Worm (Caenorhabditis elegans) whole organism, late embryonic: ENCODE results near the gene K05F6.4.

Source experiments
- C08G9.2 ChIP-seq: sonication (generic microtip); optimal IDR thresholded peaks from 2 replicates; lab custom pipeline; 2016; ENCODE audit warnings: mild to moderate bottlenecking, missing genetic modification characterization, moderate library complexity, missing compliant biosample characterization
- C38D4.7 ChIP-seq: fragments of 200-800 bp; sonication (Bioruptor generic); optimal IDR thresholded peaks from 2 replicates; lab custom pipeline; 2018; ENCODE audit warnings: mild to moderate bottlenecking, missing genetic modification characterization, moderate library complexity, missing compliant biosample characterization
- F13H6.1 ChIP-seq: sonication (generic microtip); optimal IDR thresholded peaks from 2 replicates; lab custom pipeline; 2016; ENCODE audit warnings: missing genetic modification characterization, missing compliant biosample characterization
- K02D7.2 ChIP-seq: sonication (generic microtip); optimal IDR thresholded peaks from 2 replicates; lab custom pipeline; 2017; ENCODE audit warnings: mild to moderate bottlenecking, missing genetic modification characterization, missing compliant biosample characterization
- T23F11.4 ChIP-seq: fragments of 200-800 bp; sonication (Bioruptor generic); optimal IDR thresholded peaks from 2 replicates; lab custom pipeline; 2018; ENCODE audit warnings: mild to moderate bottlenecking, missing genetic modification characterization, missing compliant biosample characterization
- Y22D7AL.16 ChIP-seq: sonication (generic microtip); optimal IDR thresholded peaks from 2 replicates; lab custom pipeline; 2016; ENCODE audit warnings: missing genetic modification characterization, missing compliant biosample characterization
- ahr-1 ChIP-seq: sonication (generic microtip); optimal IDR thresholded peaks from 2 replicates; lab custom pipeline; 2016; ENCODE audit warnings: missing genetic modification characterization, missing compliant biosample characterization
- ceh-18 ChIP-seq: sonication (generic microtip); optimal IDR thresholded peaks from 2 replicates; lab custom pipeline; 2016; ENCODE audit warnings: missing genetic modification characterization, missing compliant biosample characterization
- ceh-2 ChIP-seq: sonication (generic microtip); optimal IDR thresholded peaks from 2 replicates; lab custom pipeline; 2016; ENCODE audit warnings: missing genotype, missing genetic modification characterization, missing compliant biosample characterization
- ceh-45 ChIP-seq: fragments of 200-800 bp; sonication (Bioruptor generic); IDR thresholded peaks from 2 replicates; pipeline ENCODE4 v1.3.6; 2022; ENCODE audit warnings: missing genetic modification reagents, missing genetic modification characterization, missing compliant biosample characterization
- ceh-48 ChIP-seq: sonication (generic microtip); optimal IDR thresholded peaks from 2 replicates; lab custom pipeline; 2016; ENCODE audit warnings: missing genetic modification characterization, inconsistent platforms, missing compliant biosample characterization
- ceh-9 ChIP-seq: sonication (generic microtip); optimal IDR thresholded peaks from 2 replicates; lab custom pipeline; 2016; ENCODE audit warnings: mild to moderate bottlenecking, missing genetic modification characterization, inconsistent platforms, missing compliant biosample characterization
- che-1 ChIP-seq: sonication (generic microtip); optimal IDR thresholded peaks from 2 replicates; lab custom pipeline; 2016; ENCODE audit warnings: mild to moderate bottlenecking, missing genetic modification characterization, missing compliant biosample characterization
- elt-2 ChIP-seq: sonication (generic microtip); optimal IDR thresholded peaks from 2 replicates; lab custom pipeline; 2016; ENCODE audit warnings: missing genetic modification reagents, missing genetic modification characterization, missing compliant biosample characterization
- ets-4 ChIP-seq: sonication (generic microtip); optimal IDR thresholded peaks from 2 replicates; lab custom pipeline; 2016; ENCODE audit warnings: missing genetic modification characterization, missing compliant biosample characterization
- fax-1 ChIP-seq: sonication (generic microtip); optimal IDR thresholded peaks from 2 replicates; lab custom pipeline; 2016; ENCODE audit warnings: missing genotype, missing genetic modification characterization, missing compliant biosample characterization
- fkh-10 ChIP-seq: fragments of 150-350 bp; optimal IDR thresholded peaks from 2 replicates; lab custom pipeline; 2014; ENCODE audit warnings: missing biosample characterization, missing genetic modification reagents, missing genetic modification characterization
- fkh-6 ChIP-seq: sonication (generic microtip); optimal IDR thresholded peaks from 2 replicates; lab custom pipeline; 2016; ENCODE audit warnings: missing genetic modification characterization, missing compliant biosample characterization
- gmeb-2 ChIP-seq: sonication (generic microtip); optimal IDR thresholded peaks from 2 replicates; lab custom pipeline; 2016; ENCODE audit warnings: missing genetic modification characterization, inconsistent platforms, missing compliant biosample characterization
- hlh-15 ChIP-seq: sonication (generic microtip); optimal IDR thresholded peaks from 2 replicates; lab custom pipeline; 2016; ENCODE audit warnings: missing genetic modification characterization, missing compliant biosample characterization
- lim-6 ChIP-seq: sonication (generic microtip); optimal IDR thresholded peaks from 2 replicates; lab custom pipeline; 2016; ENCODE audit warnings: missing genetic modification characterization, missing compliant biosample characterization
- madf-2 ChIP-seq: sonication (generic microtip); optimal IDR thresholded peaks from 2 replicates; lab custom pipeline; 2017; ENCODE audit warnings: missing genetic modification characterization, missing compliant biosample characterization
- nhr-11 ChIP-seq: fragments of 150-350 bp; optimal IDR thresholded peaks from 2 replicates; lab custom pipeline; 2014; ENCODE audit warnings: missing biosample characterization, missing genetic modification characterization
- nhr-232 ChIP-seq: sonication (generic microtip); optimal IDR thresholded peaks from 2 replicates; lab custom pipeline; 2016; ENCODE audit warnings: missing genetic modification characterization, missing compliant biosample characterization
- npax-4 ChIP-seq: sonication (generic microtip); optimal IDR thresholded peaks from 2 replicates; lab custom pipeline; 2016; ENCODE audit warnings: missing genetic modification characterization, missing compliant biosample characterization
- pat-9 ChIP-seq: fragments of 200-800 bp; sonication (Bioruptor generic); optimal IDR thresholded peaks from 2 replicates; lab custom pipeline; 2018; ENCODE audit warnings: mild to moderate bottlenecking, missing genetic modification characterization, moderate library complexity, missing compliant biosample characterization
- pha-2 ChIP-seq: sonication (generic microtip); optimal IDR thresholded peaks from 2 replicates; lab custom pipeline; 2017; ENCODE audit warnings: mild to moderate bottlenecking, missing genetic modification characterization, missing compliant biosample characterization
- pha-4 ChIP-seq: fragments of 150-350 bp; optimal IDR thresholded peaks from 2 replicates; lab custom pipeline; 2018; ENCODE audit warnings: missing biosample characterization, missing genetic modification reagents, missing genetic modification characterization
- rnt-1 ChIP-seq: sonication (generic microtip); optimal IDR thresholded peaks from 2 replicates; lab custom pipeline; 2016; ENCODE audit warnings: missing genetic modification characterization, missing compliant biosample characterization
- sdc-2 ChIP-seq: sonication (generic microtip); optimal IDR thresholded peaks from 2 replicates; lab custom pipeline; 2016; ENCODE audit warnings: missing genotype, missing genetic modification characterization, missing compliant biosample characterization
- sox-2 ChIP-seq: fragments of 200-800 bp; sonication (Bioruptor generic); IDR thresholded peaks from 2 replicates; pipeline ENCODE4 v1.3.6; 2022; ENCODE audit warnings: missing genetic modification reagents, missing genetic modification characterization, missing compliant biosample characterization
- sox-4 ChIP-seq: sonication (generic microtip); optimal IDR thresholded peaks from 2 replicates; lab custom pipeline; 2017; ENCODE audit warnings: mild to moderate bottlenecking, missing genetic modification characterization, inconsistent platforms, missing compliant biosample characterization
- syd-9 ChIP-seq: sonication (generic microtip); optimal IDR thresholded peaks from 2 replicates; lab custom pipeline; 2016; ENCODE audit warnings: mild to moderate bottlenecking, missing genetic modification characterization, moderate library complexity, missing compliant biosample characterization
- tbx-7 ChIP-seq: sonication (generic microtip); optimal IDR thresholded peaks from 2 replicates; lab custom pipeline; 2016; ENCODE audit warnings: missing genotype, missing genetic modification characterization, missing compliant biosample characterization
- unc-3 ChIP-seq, 2 experiments: fragments of 200-800 bp in 1 of 2; sonication (Bioruptor generic) in 1 of 2; sonication (generic microtip) in 1 of 2; conservative IDR thresholded peaks in 1 of 2; optimal IDR thresholded peaks in 1 of 2; 2 replicates each; pipeline versions ENCODE4 v1.3.6 to Lab custom; 2016 to 2022; ENCODE audit warnings: missing compliant biosample characterization in 2 of 2, missing genetic modification characterization in 2 of 2, missing genetic modification reagents in 1 of 2
- unc-42 ChIP-seq: sonication (generic microtip); optimal IDR thresholded peaks from 2 replicates; lab custom pipeline; 2016; ENCODE audit warnings: missing genotype, missing genetic modification characterization, missing compliant biosample characterization
- unc-86 ChIP-seq: sonication (generic microtip); optimal IDR thresholded peaks from 2 replicates; lab custom pipeline; 2016; ENCODE audit warnings: missing genetic modification characterization, missing compliant biosample characterization
- zip-5 ChIP-seq: sonication (generic microtip); optimal IDR thresholded peaks from 2 replicates; lab custom pipeline; 2016; ENCODE audit warnings: missing genetic modification characterization, missing compliant biosample characterization
- ztf-16 ChIP-seq: sonication (generic microtip); optimal IDR thresholded peaks from 2 replicates; lab custom pipeline; 2017; ENCODE audit warnings: missing genetic modification characterization, missing compliant biosample characterization

The K05F6.4 gene

DNA sequence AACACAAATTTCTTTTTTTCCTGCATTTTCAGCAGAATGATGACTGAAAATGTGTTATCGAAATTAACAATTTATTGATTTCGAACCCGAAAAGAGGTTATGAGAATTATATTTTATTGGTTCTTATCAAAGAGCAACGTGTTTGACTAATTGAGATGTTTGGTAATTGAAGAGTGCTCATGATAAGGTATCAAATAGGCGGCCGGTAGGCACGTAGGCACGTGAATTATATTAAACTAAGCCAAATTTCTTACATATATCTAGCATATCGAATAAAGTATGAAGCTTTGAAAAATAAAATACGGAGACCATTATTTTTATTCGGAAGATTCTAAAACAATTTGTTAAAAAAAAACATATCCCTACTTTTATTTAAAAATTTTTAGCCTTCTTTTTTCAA is 25.9 kb upstream of the K05F6.4 start, which contains the start of gene math-45 (continued):
- no peak for TF ChIP-seq elt-2 (tag; lab: Kevin White, UChicago)

- no peak for TF ChIP-seq pha-2 (tag; lab: Kevin White, UChicago)
- TF ChIP-seq nhr-11 (tag; lab: Kevin White, UChicago), result no peak
- no peak for TF ChIP-seq sox-4 (tag; lab: Kevin White, UChicago)
- no peak for TF ChIP-seq T23F11.4 (GFP tag; lab: Kevin White, UChicago)
- TF ChIP-seq madf-2, result no peak
- TF ChIP-seq C08G9.2 (tag; lab: Kevin White, UChicago), result no peak
- no peak for TF ChIP-seq K02D7.2 (tag; lab: Kevin White, UChicago)
- no peak for TF ChIP-seq sox-2
Observed at ce11 chrII:1518914-1519313, 24.4 kb upstream of the K05F6.4 start, which contains the start of gene Y51H7BR.8. Gene Y51H7BR.8, plus strand, starts transcription at chrII:1519214.

- peak; percentile 22 for TF ChIP-seq syd-9 (tag; lab: Kevin White, UChicago)
- peak; percentile 15 for TF ChIP-seq ceh-18
- TF ChIP-seq madf-2, result no peak
- peak; percentile 54 for TF ChIP-seq unc-42 (tag; lab: Kevin White, UChicago)
- TF ChIP-seq unc-86 (tag; lab: Kevin White, UChicago), result no peak
- TF ChIP-seq che-1 (tag; lab: Kevin White, UChicago), result no peak
- no peak for TF ChIP-seq tbx-7 (tag; lab: Kevin White, UChicago)
- TF ChIP-seq T23F11.4 (GFP tag; lab: Kevin White, UChicago), result no peak
- TF ChIP-seq pat-9, result no peak
- TF ChIP-seq ceh-48 (tag; lab: Kevin White, UChicago), result peak; percentile 43
- TF ChIP-seq ets-4 (tag; lab: Kevin White, UChicago), result no peak
- no peak for TF ChIP-seq ahr-1 (tag; lab: Kevin White, UChicago)
- no peak for TF ChIP-seq F13H6.1
- TF ChIP-seq fax-1 (tag; lab: Kevin White, UChicago), result no peak
- TF ChIP-seq sdc-2, result no peak
- no peak for TF ChIP-seq ztf-16 (tag; lab: Kevin White, UChicago)
- TF ChIP-seq npax-4 (tag; lab: Kevin White, UChicago), result no peak
- TF ChIP-seq gmeb-2 (tag; lab: Kevin White, UChicago), result no peak
- TF ChIP-seq fkh-6 (tag; lab: Kevin White, UChicago), result no peak
Observed at ce11 chrII:1519867-1520266, 23.4 kb upstream of the K05F6.4 start.

DNA sequence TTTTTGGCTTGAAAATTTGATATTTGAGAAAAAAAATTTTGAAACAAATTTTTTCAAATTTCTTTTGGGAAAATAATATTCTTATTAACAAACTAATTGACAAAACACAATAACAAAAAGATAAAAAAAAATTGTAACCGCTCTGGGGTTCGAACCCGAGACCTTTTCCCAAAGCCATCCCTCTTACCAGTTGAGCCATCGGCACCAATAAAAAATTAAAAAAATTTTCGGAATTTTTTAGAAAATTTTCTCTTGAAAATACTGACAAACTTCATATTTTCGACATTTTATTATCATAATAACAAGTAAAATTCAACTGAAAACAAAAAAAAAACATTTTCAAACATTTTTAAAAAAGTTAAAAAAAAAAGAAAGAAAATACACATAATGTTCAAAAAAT is 21.3 kb upstream of the K05F6.4 start:
- TF ChIP-seq madf-2 (no peak), Y22D7AL.16 (no peak), rnt-1 (no peak), ceh-2 (tag; lab: Kevin White, UChicago) (no peak), ceh-45 (no peak)

DNA sequence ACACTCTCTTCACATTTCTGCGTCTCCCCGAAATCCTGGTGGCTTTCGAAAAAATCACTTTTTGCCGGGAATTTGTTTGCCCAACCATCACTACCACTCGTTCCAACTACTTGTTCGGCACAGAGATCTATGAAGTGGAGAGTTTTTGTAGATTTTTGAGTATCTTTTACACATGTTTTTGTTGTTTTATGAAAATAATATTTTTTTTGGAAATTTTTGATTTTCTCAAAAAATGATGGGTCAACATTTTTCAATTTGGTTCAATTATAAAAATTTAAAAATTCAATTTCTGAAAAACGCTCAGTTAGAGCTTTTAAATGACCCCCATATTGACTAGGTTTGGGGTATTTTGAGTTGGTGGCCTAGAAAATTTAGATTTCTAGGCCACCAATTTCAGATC is 17.8 kb upstream of the K05F6.4 start, which contains the start of gene Y51H7BR.7:
TSS of gene Y51H7BR.7 (minus strand) at position 101 of the 400 bp plus-strand sequence.
- TF ChIP-seq fax-1 (tag; lab: Kevin White, UChicago) (no peak), ceh-9 (tag; lab: Kevin White, UChicago) (no peak)

DNA sequence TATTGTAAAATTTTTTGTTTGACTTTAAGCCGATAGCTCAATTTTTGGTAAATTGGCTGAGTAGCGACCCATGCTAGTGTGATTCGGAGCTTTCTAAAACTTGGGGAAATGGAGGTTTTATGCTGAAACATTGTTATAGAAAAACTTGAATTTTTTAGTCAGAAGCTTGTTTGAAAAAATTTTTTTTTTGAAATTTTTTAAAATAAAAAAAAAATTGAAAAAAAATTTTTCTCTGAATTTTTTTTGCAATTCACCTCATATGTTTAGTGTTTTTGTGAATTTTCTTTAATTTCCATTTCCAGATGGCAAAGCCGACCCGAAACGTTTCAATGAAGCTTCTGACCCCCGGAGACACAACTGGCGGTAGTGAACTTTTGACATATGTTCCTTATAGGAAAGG is 14.2 kb upstream of the K05F6.4 start, which contains the start of gene Y51H7BR.4:
TSS of gene Y51H7BR.4 (plus strand) at position 301 of the 400 bp plus-strand sequence.
- no peak for TF ChIP-seq che-1 (tag; lab: Kevin White, UChicago)
- no peak for TF ChIP-seq C38D4.7 (GFP tag; lab: Kevin White, UChicago)
- no peak for TF ChIP-seq unc-3 (GFP tag; conservative IDR thresholded peaks at IDR 0.05; lab: Robert Waterston, UW)
- TF ChIP-seq unc-3 (tag; optimal IDR thresholded peaks at IDR 0.05; lab: Kevin White, UChicago), result no peak
- no peak for TF ChIP-seq rnt-1
- no peak for TF ChIP-seq hlh-15 (tag; lab: Kevin White, UChicago)
- no peak for TF ChIP-seq fkh-10 (GFP tag; lab: Kevin White, UChicago)
- no peak for TF ChIP-seq ceh-9 (tag; lab: Kevin White, UChicago)
- TF ChIP-seq ceh-48 (tag; lab: Kevin White, UChicago), result no peak
- TF ChIP-seq lim-6 (tag; lab: Kevin White, UChicago), result no peak
- no peak for TF ChIP-seq zip-5
- no peak for TF ChIP-seq nhr-232 (tag; lab: Kevin White, UChicago)
- TF ChIP-seq pha-4, result no peak
